Fruit fly (Drosophila melanogaster) whole organism, wandering third instar larva: Measurements from ENCODE around the gene CG31915.

Experiments used
- Hr83 ChIP-seq: fragments of 200-300 bp; sonication (Bioruptor generic); optimal IDR thresholded peaks from 2 replicates; lab custom pipeline; 2016; ENCODE audit warnings: missing biosample characterization, mild to moderate bottlenecking, missing genetic modification characterization, moderate library complexity; ENCODE audit not compliant: poor library complexity, severe bottlenecking
- Sp1 ChIP-seq: fragments of 200-800 bp; sonication (Bioruptor generic); optimal IDR thresholded peaks from 3 replicates; lab custom pipeline; 2019; ENCODE audit warnings: missing biosample characterization, mild to moderate bottlenecking, missing genetic modification characterization, moderate library complexity
- brk ChIP-seq: fragments of 200-800 bp; sonication (Bioruptor generic); optimal IDR thresholded peaks from 2 replicates; lab custom pipeline; 2016; ENCODE audit warnings: missing biosample characterization, mild to moderate bottlenecking, missing genetic modification characterization
- psq ChIP-seq: fragments of 200-800 bp; sonication (Bioruptor generic); optimal IDR thresholded peaks from 3 replicates; lab custom pipeline; 2017; ENCODE audit warnings: missing biosample characterization, mild to moderate bottlenecking, missing genetic modification characterization, moderate library complexity

DNA sequence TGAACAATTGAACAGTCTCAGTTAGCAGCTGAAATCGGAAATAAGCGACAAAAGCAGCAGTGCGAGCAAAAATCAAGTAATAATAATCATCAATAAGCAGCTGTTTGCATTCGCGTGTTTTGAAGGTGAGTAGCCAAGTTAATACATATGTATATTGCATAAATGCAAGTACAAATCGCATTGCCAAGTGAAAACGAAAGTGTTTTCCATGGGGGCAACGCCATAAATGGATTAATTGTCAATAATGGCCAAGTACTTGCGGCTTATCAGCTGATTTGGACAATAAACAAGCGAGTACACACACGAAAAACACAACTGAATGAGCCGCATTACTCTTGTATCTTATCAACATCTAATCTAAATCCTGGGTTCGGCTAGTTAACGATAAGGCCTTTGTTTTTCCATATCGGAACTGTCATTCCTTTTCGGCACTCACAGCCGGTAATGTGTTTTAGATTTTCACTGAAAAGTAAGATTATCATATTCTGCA, 19.4 kb downstream of the CG31915 start:
- no peak for TF ChIP-seq Hr83 (GFP tag; lab: Kevin White, UChicago)
- TF ChIP-seq brk: no peak
- TF ChIP-seq Sp1 (GFP tag; lab: Kevin White, UChicago): no peak
- no peak for TF ChIP-seq psq (GFP tag; lab: Kevin White, UChicago)
